Worm (Caenorhabditis elegans) whole organism, L1 larva: ENCODE measurements around the gene lin-45.

Source experiments
- C04F5.9 ChIP-seq: sonication (generic microtip); optimal IDR thresholded peaks from 2 replicates; lab custom pipeline; 2016; ENCODE audit warnings: missing genetic modification characterization, missing compliant biosample characterization
- C16A3.4 ChIP-seq: fragments of 150-350 bp; optimal IDR thresholded peaks from 2 replicates; lab custom pipeline; 2014; ENCODE audit warnings: missing biosample characterization, missing genetic modification characterization
- C34B4.2 ChIP-seq: sonication (generic microtip); optimal IDR thresholded peaks from 2 replicates; lab custom pipeline; 2017; ENCODE audit warnings: mild to moderate bottlenecking, missing genetic modification characterization, missing compliant biosample characterization
- F16B12.6 ChIP-seq: fragments of 150-350 bp; optimal IDR thresholded peaks from 2 replicates; lab custom pipeline; 2014; ENCODE audit warnings: missing biosample characterization, missing genetic modification characterization
- aha-1 ChIP-seq: fragments of 150-350 bp; optimal IDR thresholded peaks from 2 replicates; lab custom pipeline; 2014; ENCODE audit warnings: missing biosample characterization, missing genetic modification characterization
- alr-1 ChIP-seq: fragments of 200-800 bp; sonication (Bioruptor generic); optimal IDR thresholded peaks from 2 replicates; lab custom pipeline; 2018; ENCODE audit warnings: borderline replicate concordance, mild to moderate bottlenecking, missing genetic modification characterization, missing compliant biosample characterization
- blmp-1 ChIP-seq: fragments of 150-350 bp; optimal IDR thresholded peaks from 2 replicates; lab custom pipeline; 2014; ENCODE audit warnings: missing biosample characterization, missing genetic modification characterization
- ceh-8 ChIP-seq: fragments of 200-800 bp; sonication (Bioruptor generic); optimal IDR thresholded peaks from 2 replicates; lab custom pipeline; 2018; ENCODE audit warnings: mild to moderate bottlenecking, missing genetic modification characterization, moderate library complexity, missing compliant biosample characterization
- ceh-90 ChIP-seq: sonication (generic microtip); optimal IDR thresholded peaks from 2 replicates; lab custom pipeline; 2016; ENCODE audit warnings: missing genetic modification characterization, missing compliant biosample characterization
- ces-1 ChIP-seq: fragments of 150-350 bp; optimal IDR thresholded peaks from 2 replicates; lab custom pipeline; 2014; ENCODE audit warnings: missing biosample characterization, missing genetic modification reagents, missing genetic modification characterization
- dsc-1 ChIP-seq: sonication (generic microtip); optimal IDR thresholded peaks from 2 replicates; lab custom pipeline; 2016; ENCODE audit warnings: mild to moderate bottlenecking, missing genetic modification characterization, missing compliant biosample characterization
- elt-2 ChIP-seq: sonication (generic microtip); optimal IDR thresholded peaks from 2 replicates; lab custom pipeline; 2016; ENCODE audit warnings: missing genetic modification characterization, mild to moderate bottlenecking, inconsistent platforms, missing compliant biosample characterization, missing genetic modification reagents
- elt-3 ChIP-seq, 6 experiments: fragments of 150-350 bp in 1 of 6; sonication (generic microtip); optimal IDR thresholded peaks; 2 replicates each; lab custom pipeline; 2017 to 2018; ENCODE audit warnings: missing biosample characterization in 6 of 6, missing genetic modification characterization in 6 of 6, inconsistent platforms in 1 of 6
- ets-5 ChIP-seq: fragments of 200-800 bp; sonication (Bioruptor generic); IDR thresholded peaks from 2 replicates; pipeline ENCODE4 v1.3.6; 2022; ENCODE audit warnings: missing genetic modification characterization, missing compliant biosample characterization
- fkh-4 ChIP-seq: sonication (generic microtip); optimal IDR thresholded peaks from 2 replicates; lab custom pipeline; 2016; ENCODE audit warnings: missing compliant biosample characterization, missing genetic modification characterization, borderline replicate concordance
- fos-1 ChIP-seq: fragments of 150-350 bp; optimal IDR thresholded peaks from 2 replicates; lab custom pipeline; 2014; ENCODE audit warnings: missing biosample characterization, missing genetic modification characterization
- hpl-2 ChIP-seq: fragments of 150-350 bp; optimal IDR thresholded peaks from 2 replicates; lab custom pipeline; 2014; ENCODE audit warnings: missing biosample characterization, missing genetic modification reagents, missing genetic modification characterization
- irx-1 ChIP-seq: sonication (generic microtip); optimal IDR thresholded peaks from 2 replicates; lab custom pipeline; 2016; ENCODE audit warnings: missing genetic modification characterization, missing compliant biosample characterization
- jun-1 ChIP-seq: fragments of 150-350 bp; optimal IDR thresholded peaks from 2 replicates; lab custom pipeline; 2014; ENCODE audit warnings: missing biosample characterization, missing genetic modification reagents, missing genetic modification characterization
- lin-13 ChIP-seq: fragments of 150-350 bp; optimal IDR thresholded peaks from 2 replicates; lab custom pipeline; 2014; ENCODE audit warnings: missing biosample characterization, missing genetic modification reagents, missing genetic modification characterization
- lin-14 ChIP-seq: fragments of 200-800 bp; sonication (Bioruptor generic); optimal IDR thresholded peaks from 2 replicates; lab custom pipeline; 2018; ENCODE audit warnings: mild to moderate bottlenecking, missing genetic modification characterization, moderate library complexity, missing compliant biosample characterization
- lin-35 ChIP-seq, 2 experiments: fragments of 150-350 bp; optimal IDR thresholded peaks; 2 replicates each; lab custom pipeline; 2014; ENCODE audit warnings: missing biosample characterization in 2 of 2, missing genetic modification characterization in 2 of 2, missing genetic modification reagents in 2 of 2
- lsy-2 ChIP-seq, 2 experiments: fragments of 150-350 bp; optimal IDR thresholded peaks; 2 replicates each; lab custom pipeline; 2014; ENCODE audit warnings: missing biosample characterization in 2 of 2, missing genetic modification characterization in 2 of 2
- mab-9 ChIP-seq: fragments of 200-800 bp; sonication (Bioruptor generic); IDR thresholded peaks from 2 replicates; pipeline ENCODE4 v1.3.6; 2022; ENCODE audit warnings: missing genetic modification reagents, missing genetic modification characterization, missing compliant biosample characterization
- mdl-1 ChIP-seq, 2 experiments: fragments of 150-350 bp; optimal IDR thresholded peaks; 2 replicates each; lab custom pipeline; 2014 to 2017; ENCODE audit warnings: missing biosample characterization in 2 of 2, missing genetic modification characterization in 2 of 2, inconsistent platforms in 1 of 2
- mef-2 ChIP-seq: fragments of 150-350 bp; optimal IDR thresholded peaks from 2 replicates; lab custom pipeline; 2014; ENCODE audit warnings: missing biosample characterization, missing genetic modification characterization
- mep-1 ChIP-seq: fragments of 150-350 bp; optimal IDR thresholded peaks from 2 replicates; lab custom pipeline; 2014; ENCODE audit warnings: missing biosample characterization, missing genetic modification characterization
- nhr-11 ChIP-seq: fragments of 150-350 bp; optimal IDR thresholded peaks from 2 replicates; lab custom pipeline; 2014; ENCODE audit warnings: missing biosample characterization, missing genetic modification characterization
- nhr-19 ChIP-seq: fragments of 200-800 bp; sonication (Bioruptor generic); conservative IDR thresholded peaks from 2 replicates; pipeline ENCODE4 v1.3.6; 2022; ENCODE audit warnings: missing genetic modification characterization, missing compliant biosample characterization
- nhr-28 ChIP-seq: fragments of 150-350 bp; optimal IDR thresholded peaks from 2 replicates; lab custom pipeline; 2014; ENCODE audit warnings: missing biosample characterization, missing genetic modification characterization
- nhr-76 ChIP-seq: sonication (generic microtip); optimal IDR thresholded peaks from 2 replicates; lab custom pipeline; 2017; ENCODE audit warnings: missing biosample characterization, missing genetic modification characterization
- nhr-90 ChIP-seq: sonication (generic microtip); optimal IDR thresholded peaks from 2 replicates; lab custom pipeline; 2016; ENCODE audit warnings: mild to moderate bottlenecking, missing genetic modification characterization, missing compliant biosample characterization; ENCODE audit not compliant: poor library complexity
- pax-3 ChIP-seq: fragments of 200-800 bp; sonication (Bioruptor generic); optimal IDR thresholded peaks from 2 replicates; lab custom pipeline; 2018; ENCODE audit warnings: mild to moderate bottlenecking, missing genetic modification characterization, moderate library complexity, missing compliant biosample characterization
- rnt-1 ChIP-seq: sonication (generic microtip); optimal IDR thresholded peaks from 2 replicates; lab custom pipeline; 2016; ENCODE audit warnings: mild to moderate bottlenecking, missing genetic modification characterization, moderate library complexity, missing compliant biosample characterization
- skn-1 ChIP-seq: fragments of 150-350 bp; optimal IDR thresholded peaks from 2 replicates; lab custom pipeline; 2014; ENCODE audit warnings: missing biosample characterization, missing genetic modification characterization
- snpc-4 ChIP-seq: fragments of 150-350 bp; optimal IDR thresholded peaks from 2 replicates; lab custom pipeline; 2014; ENCODE audit warnings: missing biosample characterization, missing genetic modification characterization
- snu-23 ChIP-seq: sonication (generic microtip); optimal IDR thresholded peaks from 2 replicates; lab custom pipeline; 2016; ENCODE audit warnings: missing genetic modification characterization, missing compliant biosample characterization
- sox-4 ChIP-seq: sonication (generic microtip); optimal IDR thresholded peaks from 2 replicates; lab custom pipeline; 2016; ENCODE audit warnings: missing genetic modification characterization, missing compliant biosample characterization
- sup-37 ChIP-seq: fragments of 200-800 bp; sonication (Bioruptor generic); optimal IDR thresholded peaks from 2 replicates; lab custom pipeline; 2018; ENCODE audit warnings: mild to moderate bottlenecking, missing genetic modification characterization, missing compliant biosample characterization
- swsn-7 ChIP-seq: sonication (generic microtip); optimal IDR thresholded peaks from 2 replicates; lab custom pipeline; 2016; ENCODE audit warnings: missing genetic modification characterization, missing compliant biosample characterization
- tbx-2 ChIP-seq: sonication (generic microtip); optimal IDR thresholded peaks from 2 replicates; lab custom pipeline; 2016; ENCODE audit warnings: missing genetic modification characterization, missing compliant biosample characterization
- tlp-1 ChIP-seq: fragments of 150-350 bp; optimal IDR thresholded peaks from 2 replicates; lab custom pipeline; 2014; ENCODE audit warnings: missing biosample characterization, missing genetic modification characterization
- unc-30 ChIP-seq: sonication (generic microtip); optimal IDR thresholded peaks from 2 replicates; lab custom pipeline; 2017; ENCODE audit warnings: missing biosample characterization, missing genetic modification characterization
- unc-86 ChIP-seq: sonication (generic microtip); optimal IDR thresholded peaks from 2 replicates; lab custom pipeline; 2016; ENCODE audit warnings: missing genetic modification characterization, missing compliant biosample characterization
- unc-98 ChIP-seq: fragments of 200-800 bp; sonication (Bioruptor generic); IDR thresholded peaks from 2 replicates; pipeline ENCODE4 v1.3.6; 2022; ENCODE audit warnings: missing genetic modification characterization, missing compliant biosample characterization
- vab-15 ChIP-seq: sonication (generic microtip); optimal IDR thresholded peaks from 2 replicates; lab custom pipeline; 2017; ENCODE audit warnings: missing genotype, mild to moderate bottlenecking, missing genetic modification characterization, missing compliant biosample characterization
- zag-1 ChIP-seq: fragments of 150-350 bp; optimal IDR thresholded peaks from 2 replicates; lab custom pipeline; 2014; ENCODE audit warnings: missing biosample characterization, missing genetic modification characterization
- ztf-11 ChIP-seq, 2 experiments: sonication (generic microtip); optimal IDR thresholded peaks; 2 replicates each; lab custom pipeline; 2016 to 2017; ENCODE audit warnings: missing genetic modification characterization in 2 of 2, missing biosample characterization in 1 of 2, missing compliant biosample characterization in 1 of 2
- ztf-4 ChIP-seq: fragments of 150-350 bp; optimal IDR thresholded peaks from 2 replicates; lab custom pipeline; 2014; ENCODE audit warnings: missing biosample characterization, missing genetic modification characterization

Gene lin-45

ce11 chrIV:6756374-6756773 is 8.0 kb upstream of the lin-45 start (continued):
- TF ChIP-seq fkh-4 (no peak), lin-35 (GFP tag; optimal IDR thresholded peaks at IDR 0.05; lab: Kevin White, UChicago) (peak; percentile 82 to 86), nhr-11 (tag; lab: Kevin White, UChicago) (peak; percentile 26), lin-14 (GFP tag; lab: Kevin White, UChicago) (peak; percentile 96), C16A3.4 (tag; lab: Kevin White, UChicago) (peak; percentile 92), elt-2 (tag; lab: Kevin White, UChicago) (peak; percentile 73), aha-1 (peak; percentile 15), nhr-28 (tag; lab: Kevin White, UChicago) (no peak), ztf-4 (tag; lab: Kevin White, UChicago) (peak; percentile 57), alr-1 (tag; lab: Kevin White, UChicago) (no peak), pax-3 (tag; lab: Kevin White, UChicago) (peak; percentile 73), mdl-1 (tag; optimal IDR thresholded peaks at IDR 0.05; lab: Kevin White, UChicago) (peak in 1 of 2 experiments; percentile 73), skn-1 (tag; lab: Kevin White, UChicago) (peak; percentile 95), fos-1 (tag; lab: Kevin White, UChicago) (peak; percentile 64), sox-4 (peak; percentile 79), nhr-76 (tag; lab: Kevin White, UChicago) (no peak), mef-2 (tag; lab: Kevin White, UChicago) (peak; percentile 44), blmp-1 (tag; lab: Kevin White, UChicago) (peak; percentile 91), tlp-1 (no peak), swsn-7 (tag; lab: Kevin White, UChicago) (peak; percentile 89), lsy-2 (tag; optimal IDR thresholded peaks at IDR 0.05; lab: Kevin White, UChicago) (peak; percentile 84 to 87), F16B12.6 (tag; lab: Kevin White, UChicago) (peak; percentile 54), lin-13 (GFP tag; lab: Kevin White, UChicago) (peak; percentile 76), nhr-19 (GFP tag; lab: Robert Waterston, UW) (peak; percentile 80), jun-1 (peak; percentile 78), ceh-90 (tag; lab: Kevin White, UChicago) (peak; percentile 21), sup-37 (GFP tag; lab: Kevin White, UChicago) (peak; percentile 29), hpl-2 (GFP tag; lab: Kevin White, UChicago) (peak; percentile 87), C04F5.9 (tag; lab: Kevin White, UChicago) (no peak), rnt-1 (tag; lab: Kevin White, UChicago) (peak; percentile 87), unc-86 (tag; lab: Kevin White, UChicago) (peak; percentile 87), mep-1 (tag; lab: Kevin White, UChicago) (peak; percentile 90), vab-15 (tag; lab: Kevin White, UChicago) (peak; percentile 10), snpc-4 (tag; lab: Kevin White, UChicago) (peak; percentile 66), ztf-11 (tag; optimal IDR thresholded peaks at IDR 0.05; lab: Kevin White, UChicago) (peak in 1 of 2 experiments; percentile 71), ces-1 (GFP tag; lab: Kevin White, UChicago) (no peak), irx-1 (peak; percentile 78), elt-3 (tag; optimal IDR thresholded peaks at IDR 0.05; lab: Kevin White, UChicago) (peak in 2 of 6 experiments; percentile 15 to 58), tbx-2 (tag; lab: Kevin White, UChicago) (peak; percentile 88), unc-98 (GFP tag; lab: Robert Waterston, UW) (no peak), unc-30 (no peak), C34B4.2 (tag; lab: Kevin White, UChicago) (no peak), zag-1 (peak; percentile 16), snu-23 (peak; percentile 92), ceh-8 (GFP tag; lab: Kevin White, UChicago) (peak; percentile 83), dsc-1 (tag; lab: Kevin White, UChicago) (peak; percentile 62), mab-9 (GFP tag; lab: Robert Waterston, UW) (peak; percentile 63), ets-5 (no peak), nhr-90 (tag; lab: Kevin White, UChicago) (peak; percentile 88)
- TF ChIP-seq, all 84 proteins: peak for 62
